Worm (Caenorhabditis elegans): ENCODE measurements around the gene cyp-34A10.

DNA sequence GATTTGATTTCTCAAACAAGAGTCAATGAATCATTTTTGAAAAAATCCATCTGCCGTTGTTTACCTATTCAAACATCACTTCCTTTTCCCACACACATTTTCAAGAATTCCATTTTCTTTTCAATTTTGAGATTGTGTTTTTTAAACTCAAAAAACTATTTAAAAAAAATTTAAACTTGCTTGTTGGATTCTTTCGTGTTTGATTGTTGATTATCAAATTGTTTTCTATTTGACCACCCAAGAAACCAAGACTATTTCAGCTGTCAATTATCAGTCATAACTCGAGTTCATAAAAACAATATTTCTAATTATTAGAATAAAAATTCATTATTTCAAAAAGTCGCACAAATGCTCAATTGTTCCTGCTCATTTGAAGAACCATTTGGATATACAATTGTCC is 32.4 kb upstream of the cyp-34A10 start, which contains the start of gene srh-8:
- no peak for TF ChIP-seq ztf-29 (GFP tag; IDR thresholded peaks at IDR 0.05)
- no peak for TF ChIP-seq tab-1 (GFP tag; IDR thresholded peaks at IDR 0.05)
- TF ChIP-seq T22C8.4 (GFP tag; IDR thresholded peaks at IDR 0.05), result no peak
- TF ChIP-seq flt-1 (GFP tag; IDR thresholded peaks at IDR 0.05), result no peak
- no peak for TF ChIP-seq med-1 (GFP tag; optimal IDR thresholded peaks at IDR 0.05; ENCODE audit: insufficient read depth)
- no peak for TF ChIP-seq cog-1 (tag; optimal IDR thresholded peaks at IDR 0.05)
- TF ChIP-seq klf-2 (GFP tag; conservative IDR thresholded peaks at IDR 0.05), result no peak
- no peak for TF ChIP-seq ztf-23 (GFP tag; IDR thresholded peaks at IDR 0.05)
- no peak for TF ChIP-seq ref-1 (GFP tag; conservative IDR thresholded peaks at IDR 0.05)
